Worm (Caenorhabditis elegans) whole organism, mixed stage, embryonic: ENCODE results near the gene C15B12.4.

Experiments
- M03D4.4 ChIP-seq: sonication (generic microtip); optimal IDR thresholded peaks from 2 replicates; lab custom pipeline; 2017; ENCODE audit warnings: mild to moderate bottlenecking, missing genetic modification characterization, missing compliant biosample characterization
- bed-3 ChIP-seq: fragments of 200-800 bp; sonication (Bioruptor generic); optimal IDR thresholded peaks from 3 replicates; lab custom pipeline; 2018; ENCODE audit warnings: mild to moderate bottlenecking, missing genetic modification characterization, moderate library complexity, missing compliant biosample characterization
- blmp-1 ChIP-seq: fragments of 150-350 bp; optimal IDR thresholded peaks from 2 replicates; lab custom pipeline; 2014; ENCODE audit warnings: missing biosample characterization, missing genetic modification characterization
- ceh-39 ChIP-seq: fragments of 150-350 bp; optimal IDR thresholded peaks from 2 replicates; lab custom pipeline; 2014; ENCODE audit warnings: missing biosample characterization, missing genetic modification characterization
- ceh-43 ChIP-seq: fragments of 200-800 bp; sonication (Bioruptor generic); optimal IDR thresholded peaks from 2 replicates; lab custom pipeline; 2018; ENCODE audit warnings: mild to moderate bottlenecking, missing genetic modification characterization, moderate library complexity, missing compliant biosample characterization
- ceh-83 ChIP-seq: fragments of 200-800 bp; sonication (Bioruptor generic); optimal IDR thresholded peaks from 2 replicates; lab custom pipeline; 2018; ENCODE audit warnings: mild to moderate bottlenecking, missing genetic modification characterization, missing compliant biosample characterization
- ces-1 ChIP-seq: fragments of 150-350 bp; optimal IDR thresholded peaks from 2 replicates; lab custom pipeline; 2014; ENCODE audit warnings: missing biosample characterization, missing genetic modification reagents, missing genetic modification characterization
- drap-1 ChIP-seq: fragments of 200-800 bp; sonication (Bioruptor generic); optimal IDR thresholded peaks from 3 replicates; lab custom pipeline; 2018; ENCODE audit warnings: mild to moderate bottlenecking, missing genetic modification characterization, missing compliant biosample characterization
- elt-1 ChIP-seq: sonication (generic microtip); optimal IDR thresholded peaks from 2 replicates; lab custom pipeline; 2017; ENCODE audit warnings: missing genetic modification characterization, mild to moderate bottlenecking, missing compliant biosample characterization, antibody characterized with exemption, moderate library complexity, borderline replicate concordance; ENCODE audit not compliant: insufficient read depth
- elt-3 ChIP-seq: fragments of 150-350 bp; optimal IDR thresholded peaks from 2 replicates; lab custom pipeline; 2014; ENCODE audit warnings: missing biosample characterization, missing genetic modification characterization
- flh-1 ChIP-seq: fragments of 200-800 bp; sonication (Bioruptor generic); optimal IDR thresholded peaks from 2 replicates; lab custom pipeline; 2018; ENCODE audit warnings: mild to moderate bottlenecking, missing genetic modification characterization, moderate library complexity, missing compliant biosample characterization
- ham-2 ChIP-seq: fragments of 200-800 bp; sonication (Bioruptor generic); optimal IDR thresholded peaks from 2 replicates; lab custom pipeline; 2018; ENCODE audit warnings: mild to moderate bottlenecking, missing genetic modification characterization, missing compliant biosample characterization
- hlh-1 ChIP-seq: fragments of 150-350 bp; optimal IDR thresholded peaks from 2 replicates; lab custom pipeline; 2014; ENCODE audit warnings: missing biosample characterization, missing genetic modification reagents, missing genetic modification characterization
- lin-13 ChIP-seq: fragments of 150-350 bp; optimal IDR thresholded peaks from 2 replicates; lab custom pipeline; 2014; ENCODE audit warnings: missing biosample characterization, missing genetic modification characterization
- lin-32 ChIP-seq: fragments of 200-800 bp; sonication (Bioruptor generic); optimal IDR thresholded peaks from 2 replicates; lab custom pipeline; 2018; ENCODE audit warnings: mild to moderate bottlenecking, missing genetic modification characterization, missing compliant biosample characterization
- lsy-2 ChIP-seq: fragments of 150-350 bp; optimal IDR thresholded peaks from 2 replicates; lab custom pipeline; 2014; ENCODE audit warnings: missing biosample characterization, missing genetic modification characterization
- mep-1 ChIP-seq: fragments of 150-350 bp; optimal IDR thresholded peaks from 2 replicates; lab custom pipeline; 2017; ENCODE audit warnings: missing biosample characterization, missing genetic modification reagents, missing genetic modification characterization, inconsistent platforms
- mls-2 ChIP-seq: sonication (generic microtip); optimal IDR thresholded peaks from 2 replicates; lab custom pipeline; 2016; ENCODE audit warnings: mild to moderate bottlenecking, missing genetic modification characterization, moderate library complexity, missing compliant biosample characterization
- nhr-12 ChIP-seq: fragments of 150-350 bp; optimal IDR thresholded peaks from 2 replicates; lab custom pipeline; 2014; ENCODE audit warnings: missing biosample characterization, missing genetic modification characterization
- nhr-2 ChIP-seq: fragments of 150-350 bp; optimal IDR thresholded peaks from 2 replicates; lab custom pipeline; 2014; ENCODE audit warnings: missing biosample characterization, missing genetic modification characterization
- nhr-237 ChIP-seq: fragments of 150-350 bp; optimal IDR thresholded peaks from 2 replicates; lab custom pipeline; 2014; ENCODE audit warnings: missing biosample characterization, missing genetic modification characterization
- nhr-28 ChIP-seq: fragments of 150-350 bp; optimal IDR thresholded peaks from 2 replicates; lab custom pipeline; 2014; ENCODE audit warnings: missing biosample characterization, missing genetic modification characterization
- nhr-76 ChIP-seq: sonication (generic microtip); optimal IDR thresholded peaks from 2 replicates; lab custom pipeline; 2017; ENCODE audit warnings: missing biosample characterization, missing genetic modification characterization
- pha-4 ChIP-seq: fragments of 150-350 bp; optimal IDR thresholded peaks from 2 replicates; lab custom pipeline; 2018; ENCODE audit warnings: missing biosample characterization, missing genetic modification reagents, missing genetic modification characterization
- sem-2 ChIP-seq: fragments of 200-800 bp; sonication (Bioruptor generic); optimal IDR thresholded peaks from 2 replicates; lab custom pipeline; 2018; ENCODE audit warnings: mild to moderate bottlenecking, missing genetic modification characterization, missing compliant biosample characterization
- snpc-4 ChIP-seq: fragments of 150-350 bp; optimal IDR thresholded peaks from 2 replicates; lab custom pipeline; 2014; ENCODE audit warnings: missing biosample characterization, missing genetic modification characterization
- sptf-1 ChIP-seq: sonication (generic microtip); optimal IDR thresholded peaks from 2 replicates; lab custom pipeline; 2017; ENCODE audit warnings: mild to moderate bottlenecking, missing genetic modification characterization, moderate library complexity, missing compliant biosample characterization
- tbx-8 ChIP-seq: fragments of 200-800 bp; sonication (Bioruptor generic); optimal IDR thresholded peaks from 2 replicates; lab custom pipeline; 2018; ENCODE audit warnings: mild to moderate bottlenecking, missing genetic modification characterization, moderate library complexity, missing compliant biosample characterization
- unc-120 ChIP-seq: sonication (generic microtip); optimal IDR thresholded peaks from 2 replicates; lab custom pipeline; 2017; ENCODE audit warnings: missing genetic modification characterization, missing compliant biosample characterization; ENCODE audit not compliant: poor library complexity, severe bottlenecking
- unc-39 ChIP-seq: fragments of 150-350 bp; optimal IDR thresholded peaks from 2 replicates; lab custom pipeline; 2014; ENCODE audit warnings: missing biosample characterization, missing genetic modification characterization
- unc-62 ChIP-seq: fragments of 150-350 bp; optimal IDR thresholded peaks from 2 replicates; lab custom pipeline; 2014; ENCODE audit warnings: missing biosample characterization, missing genetic modification reagents, missing genetic modification characterization
- zip-8 ChIP-seq: fragments of 150-350 bp; optimal IDR thresholded peaks from 2 replicates; lab custom pipeline; 2014; ENCODE audit warnings: missing biosample characterization, missing genetic modification characterization
- ztf-11 ChIP-seq: fragments of 150-350 bp; optimal IDR thresholded peaks from 2 replicates; lab custom pipeline; 2014; ENCODE audit warnings: missing biosample characterization, missing genetic modification characterization

Gene C15B12.4

ce11 chrX:6468499-6468898, 5.0 kb downstream of the C15B12.4 start, which contains the start of gene C15B12.9:
Gene C15B12.9 (plus strand): TSS chrX:6468799.
- no peak for TF ChIP-seq flh-1 (GFP tag; lab: Kevin White, UChicago)
- TF ChIP-seq unc-62 (GFP tag; lab: Kevin White, UChicago), result no peak
- no peak for TF ChIP-seq tbx-8 (GFP tag; lab: Kevin White, UChicago)
- TF ChIP-seq blmp-1 (tag; lab: Kevin White, UChicago), result no peak
- no peak for TF ChIP-seq nhr-12 (tag; lab: Kevin White, UChicago)
- no peak for TF ChIP-seq nhr-76 (tag; lab: Kevin White, UChicago)
- TF ChIP-seq mls-2 (tag; lab: Kevin White, UChicago), result no peak
- no peak for TF ChIP-seq sptf-1 (tag; lab: Kevin White, UChicago)
- TF ChIP-seq lin-13 (tag; lab: Kevin White, UChicago), result no peak
- TF ChIP-seq lsy-2 (tag; lab: Kevin White, UChicago), result no peak
- TF ChIP-seq ceh-43, result no peak
- TF ChIP-seq sem-2 (GFP tag; lab: Kevin White, UChicago), result no peak
- TF ChIP-seq mep-1 (tag; lab: Kevin White, UChicago), result no peak
- TF ChIP-seq ces-1, result no peak
- no peak for TF ChIP-seq nhr-28 (tag; lab: Kevin White, UChicago)
- TF ChIP-seq drap-1, result no peak

ce11 chrX:6467462-6467861, 6.1 kb downstream of the C15B12.4 start, which contains the start of gene C15B12.3:
Gene C15B12.3 (minus strand): TSS chrX:6467562.
- TF ChIP-seq zip-8, result no peak
- no peak for TF ChIP-seq tbx-8 (GFP tag; lab: Kevin White, UChicago)
- TF ChIP-seq elt-3 (tag; lab: Kevin White, UChicago), result no peak
- TF ChIP-seq ces-1, result no peak
- no peak for TF ChIP-seq lin-32
- no peak for TF ChIP-seq ceh-43
- no peak for TF ChIP-seq ceh-83 (GFP tag; lab: Kevin White, UChicago)
- TF ChIP-seq, all 35 proteins: peak for 0

DNA sequence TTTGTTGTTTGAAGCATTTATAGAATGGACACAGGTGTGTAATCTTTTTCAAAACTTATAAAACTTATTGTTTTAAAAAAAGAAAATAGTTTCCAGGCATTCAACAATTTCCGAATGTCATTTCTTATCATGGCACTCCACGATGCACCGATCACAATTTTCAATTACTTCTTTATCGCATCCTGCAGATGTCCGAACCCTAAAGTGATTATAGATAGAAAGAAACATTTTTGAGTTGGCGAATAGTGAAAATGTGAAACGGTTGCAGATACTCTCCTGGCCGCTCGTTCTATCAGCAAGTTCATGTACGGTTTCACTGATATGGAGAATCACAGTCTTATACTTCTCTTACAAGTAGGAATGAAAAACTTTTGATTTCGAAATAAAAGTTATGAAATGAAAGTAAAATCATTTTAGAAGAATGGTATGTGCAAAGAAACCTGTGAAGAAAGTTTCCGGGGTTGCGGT, 10.5 kb downstream of the C15B12.4 start, which contains the start of gene C15B12.2:
TSS of gene C15B12.2 (plus strand) at position 418 of the 468 bp plus-strand sequence.
- TF ChIP-seq nhr-237 (tag; lab: Kevin White, UChicago), result no peak
- TF ChIP-seq snpc-4, result no peak
- no peak for TF ChIP-seq mls-2 (tag; lab: Kevin White, UChicago)
- TF ChIP-seq unc-62 (GFP tag; lab: Kevin White, UChicago), result no peak
- TF ChIP-seq flh-1 (GFP tag; lab: Kevin White, UChicago), result no peak
- no peak for TF ChIP-seq unc-39 (tag; lab: Kevin White, UChicago)
- no peak for TF ChIP-seq elt-3 (tag; lab: Kevin White, UChicago)
- no peak for TF ChIP-seq ceh-83 (GFP tag; lab: Kevin White, UChicago)
- TF ChIP-seq hlh-1 (tag; lab: Kevin White, UChicago), result no peak
- TF ChIP-seq nhr-76 (tag; lab: Kevin White, UChicago), result no peak
- no peak for TF ChIP-seq ztf-11
- TF ChIP-seq lin-13 (tag; lab: Kevin White, UChicago), result no peak
- no peak for TF ChIP-seq lsy-2 (tag; lab: Kevin White, UChicago)
- TF ChIP-seq nhr-2 (tag; lab: Kevin White, UChicago), result no peak

- TF ChIP-seq sptf-1 (tag; lab: Kevin White, UChicago), result no peak
- no peak for TF ChIP-seq sem-2 (GFP tag; lab: Kevin White, UChicago)
- no peak for TF ChIP-seq elt-1
- TF ChIP-seq blmp-1 (tag; lab: Kevin White, UChicago), result no peak
- TF ChIP-seq nhr-12 (tag; lab: Kevin White, UChicago), result no peak
- TF ChIP-seq ham-2 (GFP tag; lab: Kevin White, UChicago), result no peak
- no peak for TF ChIP-seq M03D4.4 (tag; lab: Kevin White, UChicago)
- TF ChIP-seq snpc-4, result no peak
- TF ChIP-seq ceh-83 (GFP tag; lab: Kevin White, UChicago), result no peak
- no peak for TF ChIP-seq bed-3
- TF ChIP-seq flh-1 (GFP tag; lab: Kevin White, UChicago), result no peak
- TF ChIP-seq ceh-39, result no peak
- no peak for TF ChIP-seq mls-2 (tag; lab: Kevin White, UChicago)
- TF ChIP-seq drap-1, result no peak
- no peak for TF ChIP-seq nhr-2 (tag; lab: Kevin White, UChicago)
- TF ChIP-seq lin-13 (tag; lab: Kevin White, UChicago), result no peak
- no peak for TF ChIP-seq nhr-237 (tag; lab: Kevin White, UChicago)
- no peak for TF ChIP-seq unc-120 (tag; lab: Kevin White, UChicago)
- TF ChIP-seq pha-4 (tag; lab: Kevin White, UChicago), result no peak
- TF ChIP-seq ceh-43, result no peak
Observed at ce11 chrX:6462479-6462878, 11.1 kb downstream of the C15B12.4 start.
